Worm (Caenorhabditis elegans) whole organism, young adult: Measurements from ENCODE around the gene nhr-145.

ENCODE experiments used
- F55B11.4 ChIP-seq: sonication (generic microtip); optimal IDR thresholded peaks from 2 replicates; lab custom pipeline; 2016; ENCODE audit warnings: missing compliant biosample characterization, missing genetic modification characterization, borderline replicate concordance; ENCODE audit not compliant: insufficient read depth
- ama-1 ChIP-seq, 3 experiments: fragments of 150-350 bp in 1 of 3; sonication (generic microtip) in 2 of 3; optimal IDR thresholded peaks; 2 replicates each; lab custom pipeline; 2014 to 2018; ENCODE audit warnings: missing biosample characterization in 2 of 3, missing genetic modification characterization in 2 of 3, missing genetic modification reagents in 2 of 3
- ceh-58 ChIP-seq: fragments of 200-800 bp; sonication (Bioruptor generic); IDR thresholded peaks from 2 replicates; pipeline ENCODE4 v1.3.6; 2022; ENCODE audit warnings: missing genetic modification characterization, missing compliant biosample characterization
- ceh-79 ChIP-seq: sonication (generic microtip); optimal IDR thresholded peaks from 2 replicates; lab custom pipeline; 2017; ENCODE audit warnings: mild to moderate bottlenecking, missing genetic modification characterization, missing compliant biosample characterization
- fkh-3 ChIP-seq: sonication (generic microtip); optimal IDR thresholded peaks from 2 replicates; lab custom pipeline; 2016; ENCODE audit warnings: mild to moderate bottlenecking, missing genetic modification characterization, missing compliant biosample characterization
- rpc-1 ChIP-seq, 2 experiments: fragments of 150-350 bp in 1 of 2; sonication (generic microtip) in 1 of 2; optimal IDR thresholded peaks; 2 replicates each; lab custom pipeline; 2014 to 2018; ENCODE audit warnings: missing biosample characterization in 1 of 2, missing genetic modification characterization in 1 of 2, missing genetic modification reagents in 1 of 2, missing genotype in 1 of 2
- snpc-4 ChIP-seq, 5 experiments: fragments of 150-350 bp in 1 of 5; sonication (generic microtip) in 4 of 5; optimal IDR thresholded peaks; 2 replicates each; lab custom pipeline; 2014 to 2018; ENCODE audit warnings: missing genetic modification characterization in 5 of 5, missing biosample characterization in 3 of 5, antibody characterized with exemption in 2 of 5, mild to moderate bottlenecking in 2 of 5, missing compliant biosample characterization in 2 of 5, missing genotype in 2 of 5, moderate library complexity in 2 of 5, missing genetic modification reagents in 1 of 5
- ztf-25 ChIP-seq: fragments of 200-800 bp; sonication (Bioruptor generic); IDR thresholded peaks from 2 replicates; pipeline ENCODE4 v1.3.6; 2022; ENCODE audit warnings: missing genetic modification reagents, missing genetic modification characterization, missing compliant biosample characterization

DNA sequence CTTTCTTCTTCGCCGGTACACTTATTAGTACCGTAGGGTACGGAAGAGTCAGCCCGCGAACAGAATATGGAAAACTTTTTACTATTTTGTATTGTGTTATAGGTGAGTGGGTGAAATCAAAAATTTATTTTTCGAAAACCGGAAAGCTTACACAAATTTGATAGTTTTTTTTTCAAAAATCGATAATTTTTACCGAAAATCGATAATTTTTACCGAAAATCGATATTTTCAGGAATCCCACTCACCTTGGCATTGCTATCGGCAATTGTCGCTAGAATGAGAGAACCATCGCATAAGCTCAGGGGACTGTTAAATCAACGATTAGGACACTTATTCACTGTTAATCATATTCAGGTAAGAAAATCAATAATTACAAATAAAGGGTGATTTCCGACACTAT, 24.2 kb upstream of the nhr-145 start:
- TF ChIP-seq ceh-79 (no peak), rpc-1 (optimal IDR thresholded peaks at IDR 0.05; lab: Kevin White, UChicago) (no peak), rpc-1 (tag; optimal IDR thresholded peaks at IDR 0.05; lab: Kevin White, UChicago) (no peak), ama-1 (optimal IDR thresholded peaks at IDR 0.05; lab: Kevin White, UChicago) (no peak), ama-1 (GFP tag; optimal IDR thresholded peaks at IDR 0.05; lab: Kevin White, UChicago) (no peak), ceh-58 (GFP tag; lab: Robert Waterston, UW) (no peak), fkh-3 (no peak), ztf-25 (no peak), snpc-4 (GFP tag; optimal IDR thresholded peaks at IDR 0.05; lab: Kevin White, UChicago) (no peak), snpc-4 (tag; optimal IDR thresholded peaks at IDR 0.05; lab: Kevin White, UChicago) (no peak), F55B11.4 (no peak)
